Fruit fly (Drosophila melanogaster) whole organism, embryonic: ENCODE results near the gene tbc.

Source experiments
- Atf3 ChIP-seq: fragments of 200-800 bp; sonication (Bioruptor generic); optimal IDR thresholded peaks from 3 replicates; lab custom pipeline; 2016; ENCODE audit warnings: missing biosample characterization, missing genetic modification characterization
- Atf6 ChIP-seq: fragments of 200-800 bp; sonication (Bioruptor generic); IDR thresholded peaks from 2 replicates; pipeline ENCODE4 v1.3.6; 2022; ENCODE audit warnings: missing biosample characterization, missing genetic modification characterization
- B-H2 ChIP-seq: fragments of 200-800 bp; sonication (Bioruptor generic); optimal IDR thresholded peaks from 2 replicates; lab custom pipeline; 2018; ENCODE audit warnings: missing biosample characterization, mild to moderate bottlenecking, missing genetic modification characterization
- Bgb ChIP-seq: fragments of 200-800 bp; sonication (Bioruptor generic); IDR thresholded peaks from 2 replicates; pipeline ENCODE4 v1.3.6; 2022; ENCODE audit warnings: missing biosample characterization, missing genetic modification characterization; ENCODE audit not compliant: partially characterized antibody
- CG12219 ChIP-seq: fragments of 200-800 bp; sonication (Bioruptor generic); optimal IDR thresholded peaks from 3 replicates; lab custom pipeline; 2018; ENCODE audit warnings: missing biosample characterization, mild to moderate bottlenecking, missing genetic modification characterization
- CG13296 ChIP-seq: fragments of 200-800 bp; sonication (Bioruptor generic); optimal IDR thresholded peaks from 3 replicates; lab custom pipeline; 2018; ENCODE audit warnings: missing biosample characterization, mild to moderate bottlenecking, missing genetic modification characterization
- CG13424 ChIP-seq: fragments of 200-800 bp; sonication (Bioruptor generic); optimal IDR thresholded peaks from 2 replicates; lab custom pipeline; 2019; ENCODE audit warnings: missing biosample characterization, mild to moderate bottlenecking, missing genetic modification characterization, moderate library complexity
- CG15269 ChIP-seq: fragments of 200-800 bp; sonication (Bioruptor generic); optimal IDR thresholded peaks from 2 replicates; lab custom pipeline; 2018; ENCODE audit warnings: missing biosample characterization, mild to moderate bottlenecking, missing genetic modification characterization, moderate library complexity
- CG15479 ChIP-seq: fragments of 200-800 bp; sonication (Bioruptor generic); optimal IDR thresholded peaks from 3 replicates; lab custom pipeline; 2019; ENCODE audit warnings: missing biosample characterization, mild to moderate bottlenecking, missing genetic modification characterization, moderate library complexity
- CG18011 ChIP-seq: fragments of 200-800 bp; sonication (Bioruptor generic); optimal IDR thresholded peaks from 2 replicates; lab custom pipeline; 2017; ENCODE audit warnings: missing biosample characterization, missing genetic modification characterization, mild to moderate bottlenecking, moderate library complexity, missing genotype
- CG2129 ChIP-seq: fragments of 200-800 bp; sonication (Bioruptor generic); IDR thresholded peaks from 2 replicates; pipeline ENCODE4 v1.3.6; 2022; ENCODE audit warnings: missing biosample characterization, missing genetic modification characterization; ENCODE audit not compliant: partially characterized antibody
- CG2202 ChIP-seq: fragments of 200-800 bp; sonication (Bioruptor generic); optimal IDR thresholded peaks from 2 replicates; lab custom pipeline; 2018; ENCODE audit warnings: missing biosample characterization, mild to moderate bottlenecking, missing genetic modification characterization
- CG30403 ChIP-seq: fragments of 200-800 bp; sonication (Bioruptor generic); optimal IDR thresholded peaks from 3 replicates; lab custom pipeline; 2016; ENCODE audit warnings: missing biosample characterization, missing genetic modification characterization
- CG31441 ChIP-seq: fragments of 200-800 bp; sonication (Bioruptor generic); IDR thresholded peaks from 2 replicates; pipeline ENCODE4 v1.3.6; 2022; ENCODE audit warnings: missing biosample characterization, missing genetic modification characterization
- CG3281 ChIP-seq: fragments of 200-800 bp; sonication (Bioruptor generic); optimal IDR thresholded peaks from 3 replicates; lab custom pipeline; 2017; ENCODE audit warnings: missing biosample characterization, mild to moderate bottlenecking, missing genetic modification characterization
- CG3838 ChIP-seq: fragments of 200-800 bp; sonication (Bioruptor generic); optimal IDR thresholded peaks from 3 replicates; lab custom pipeline; 2016; ENCODE audit warnings: missing biosample characterization, missing genetic modification characterization
- CG4360 ChIP-seq: fragments of 200-800 bp; sonication (Bioruptor generic); IDR thresholded peaks from 2 replicates; pipeline ENCODE4 v1.3.6; 2022; ENCODE audit warnings: missing biosample characterization, missing genetic modification characterization
- CG4730 ChIP-seq: fragments of 200-800 bp; sonication (Bioruptor generic); IDR thresholded peaks from 2 replicates; pipeline ENCODE4 v1.3.6; 2022; ENCODE audit warnings: missing biosample characterization, missing genetic modification characterization
- CG7745 ChIP-seq: fragments of 200-800 bp; sonication (Bioruptor generic); optimal IDR thresholded peaks from 2 replicates; lab custom pipeline; 2018; ENCODE audit warnings: missing biosample characterization, mild to moderate bottlenecking, missing genetic modification characterization, moderate library complexity
- CG8290 ChIP-seq, 3 experiments: fragments of 200-800 bp; sonication (Bioruptor generic); optimal IDR thresholded peaks; 2 replicates each; lab custom pipeline; 2016 to 2019; ENCODE audit warnings: missing biosample characterization in 3 of 3, missing genetic modification characterization in 3 of 3, mild to moderate bottlenecking in 2 of 3, moderate library complexity in 1 of 3
- Dad ChIP-seq: fragments of 200-800 bp; sonication (Bioruptor generic); optimal IDR thresholded peaks from 3 replicates; lab custom pipeline; 2016; ENCODE audit warnings: missing biosample characterization, missing genetic modification characterization
- Fer1 ChIP-seq: fragments of 200-800 bp; sonication (Bioruptor generic); optimal IDR thresholded peaks from 2 replicates; lab custom pipeline; 2017; ENCODE audit warnings: missing biosample characterization, mild to moderate bottlenecking, missing genetic modification characterization
- HLH4C ChIP-seq: fragments of 200-800 bp; sonication (Bioruptor generic); IDR thresholded peaks from 3 replicates; pipeline ENCODE4 v1.3.6; 2022; ENCODE audit warnings: missing biosample characterization, missing genetic modification characterization; ENCODE audit not compliant: partially characterized antibody
- HmgZ ChIP-seq: fragments of 200-800 bp; sonication (Bioruptor generic); optimal IDR thresholded peaks from 2 replicates; lab custom pipeline; 2018; ENCODE audit warnings: missing biosample characterization, mild to moderate bottlenecking, missing genetic modification characterization
- Lim3 ChIP-seq: fragments of 200-800 bp; sonication (Bioruptor generic); IDR thresholded peaks from 2 replicates; pipeline ENCODE4 v1.3.6; 2022; ENCODE audit warnings: missing biosample characterization, missing genetic modification characterization
- Med ChIP-seq: fragments of 200-800 bp; sonication (Bioruptor generic); peaks from one replicate; lab custom pipeline; 2016; ENCODE audit warnings: missing biosample characterization, missing genetic modification characterization, mild to moderate bottlenecking, inconsistent platforms, moderate library complexity
- Sox100B ChIP-seq: fragments of 200-800 bp; sonication (Bioruptor generic); optimal IDR thresholded peaks from 3 replicates; lab custom pipeline; 2018; ENCODE audit warnings: missing biosample characterization, mild to moderate bottlenecking, missing genetic modification characterization
- ap ChIP-seq: fragments of 200-800 bp; sonication (Bioruptor generic); IDR thresholded peaks from 2 replicates; pipeline ENCODE4 v1.3.6; 2022; ENCODE audit warnings: missing biosample characterization, missing genetic modification characterization
- az2 ChIP-seq: fragments of 200-800 bp; sonication (Bioruptor generic); optimal IDR thresholded peaks from 3 replicates; lab custom pipeline; 2016; ENCODE audit warnings: missing biosample characterization, missing genetic modification characterization
- bab2 ChIP-seq: fragments of 200-800 bp; sonication (Bioruptor generic); optimal IDR thresholded peaks from 2 replicates; lab custom pipeline; 2016; ENCODE audit warnings: missing biosample characterization, missing genetic modification characterization
- crol ChIP-seq: fragments of 200-800 bp; sonication (Bioruptor generic); IDR thresholded peaks from 2 replicates; pipeline ENCODE4 v1.3.6; 2022; ENCODE audit warnings: missing biosample characterization, missing genetic modification characterization
- dmrt11E ChIP-seq: fragments of 200-800 bp; sonication (Bioruptor generic); optimal IDR thresholded peaks from 3 replicates; lab custom pipeline; 2018; ENCODE audit warnings: missing biosample characterization, mild to moderate bottlenecking, missing genetic modification characterization, moderate library complexity
- fd102C ChIP-seq: fragments of 200-800 bp; sonication (Bioruptor generic); optimal IDR thresholded peaks from 2 replicates; lab custom pipeline; 2018; ENCODE audit warnings: missing biosample characterization, mild to moderate bottlenecking, missing genetic modification characterization, moderate library complexity
- gce ChIP-seq: fragments of 200-800 bp; sonication (Bioruptor generic); IDR thresholded peaks from 3 replicates; pipeline ENCODE4 v1.3.6; 2022; ENCODE audit warnings: missing biosample characterization, missing genetic modification characterization
- gcm2 ChIP-seq: fragments of 200-800 bp; sonication (Bioruptor generic); optimal IDR thresholded peaks from 2 replicates; lab custom pipeline; 2016; ENCODE audit warnings: missing biosample characterization, missing genetic modification characterization
- gem ChIP-seq: fragments of 200-800 bp; sonication (Bioruptor generic); optimal IDR thresholded peaks from 2 replicates; lab custom pipeline; 2019; ENCODE audit warnings: missing biosample characterization, mild to moderate bottlenecking, missing genetic modification characterization, moderate library complexity
- gro ChIP-seq: fragments of 200-800 bp; sonication (Bioruptor generic); optimal IDR thresholded peaks from 2 replicates; lab custom pipeline; 2016; ENCODE audit warnings: missing biosample characterization, missing genetic modification characterization
- p53 ChIP-seq: fragments of 200-800 bp; sonication (Bioruptor generic); optimal IDR thresholded peaks from 2 replicates; lab custom pipeline; 2016; ENCODE audit warnings: missing biosample characterization, missing genetic modification characterization
- phol ChIP-seq: fragments of 200-800 bp; sonication (Bioruptor generic); optimal IDR thresholded peaks from 3 replicates; lab custom pipeline; 2018; ENCODE audit warnings: missing biosample characterization, mild to moderate bottlenecking, missing genetic modification characterization, moderate library complexity
- pnt ChIP-seq: fragments of 200-800 bp; sonication (Bioruptor generic); optimal IDR thresholded peaks from 3 replicates; lab custom pipeline; 2016; ENCODE audit warnings: missing biosample characterization, missing genetic modification characterization
- scrt ChIP-seq: fragments of 200-800 bp; sonication (Bioruptor generic); optimal IDR thresholded peaks from 2 replicates; lab custom pipeline; 2018; ENCODE audit warnings: missing biosample characterization, mild to moderate bottlenecking, missing genetic modification characterization, moderate library complexity
- slp2 ChIP-seq: fragments of 200-800 bp; sonication (Bioruptor generic); optimal IDR thresholded peaks from 2 replicates; lab custom pipeline; 2016; ENCODE audit warnings: missing biosample characterization, missing genetic modification characterization
- sob ChIP-seq: fragments of 200-800 bp; sonication (Bioruptor generic); IDR thresholded peaks from 2 replicates; pipeline ENCODE4 v1.3.6; 2022; ENCODE audit warnings: missing biosample characterization, missing genetic modification characterization
- ssp ChIP-seq: fragments of 200-800 bp; sonication (Bioruptor generic); IDR thresholded peaks from 2 replicates; pipeline ENCODE4 v1.3.6; 2022; ENCODE audit warnings: missing biosample characterization, missing genetic modification characterization
- trh ChIP-seq: fragments of 200-800 bp; sonication (Bioruptor generic); optimal IDR thresholded peaks from 2 replicates; lab custom pipeline; 2016; ENCODE audit warnings: missing biosample characterization, missing genetic modification characterization

Gene tbc

dm6 chrX:20510540-20510939 is 61.4 kb downstream of the tbc start, which contains the start of gene RhoGAP19D (continued):
- TF ChIP-seq CG18011 (GFP tag; lab: Kevin White, UChicago) (peak; percentile 19), gem (tag; lab: Kevin White, UChicago) (peak; percentile 0), Med (GFP tag; lab: Kevin White, UChicago) (peak; percentile 95), CG4730 (GFP tag; lab: Robert Waterston, UW) (no peak), Lim3 (GFP tag; lab: Robert Waterston, UW) (no peak), CG30403 (GFP tag; lab: Kevin White, UChicago) (peak; percentile 58), scrt (GFP tag; lab: Kevin White, UChicago) (no peak), CG2129 (GFP tag; lab: Robert Waterston, UW) (peak; percentile 78), Atf6 (GFP tag; lab: Robert Waterston, UW) (no peak), CG13296 (GFP tag; lab: Kevin White, UChicago) (no peak), CG12219 (GFP tag; lab: Kevin White, UChicago) (no peak), CG8290 (GFP tag; optimal IDR thresholded peaks at IDR 0.05; lab: Kevin White, UChicago) (peak; percentile 73), CG8290 (tag; optimal IDR thresholded peaks at IDR 0.05; lab: Kevin White, UChicago) (peak; percentile 74 to 97), CG31441 (GFP tag; lab: Robert Waterston, UW) (no peak), CG15269 (tag; lab: Kevin White, UChicago) (peak; percentile 25), ap (GFP tag; lab: Robert Waterston, UW) (no peak), gro (GFP tag; lab: Kevin White, UChicago) (peak; percentile 71), slp2 (GFP tag; lab: Kevin White, UChicago) (peak; percentile 20), HLH4C (GFP tag; lab: Robert Waterston, UW) (peak; percentile 89), CG4360 (GFP tag; lab: Robert Waterston, UW) (no peak), Fer1 (GFP tag; lab: Kevin White, UChicago) (peak; percentile 57), B-H2 (GFP tag; lab: Kevin White, UChicago) (peak; percentile 66), CG2202 (tag; lab: Kevin White, UChicago) (no peak), az2 (GFP tag; lab: Kevin White, UChicago) (peak; percentile 17), crol (GFP tag; lab: Robert Waterston, UW) (0 out of 2 replicates have a peak, but pooled peaks have one; percentile 10), Bgb (GFP tag; lab: Robert Waterston, UW) (peak; percentile 98), trh (GFP tag; lab: Kevin White, UChicago) (no peak), Atf3 (no peak), CG3281 (GFP tag; lab: Kevin White, UChicago) (no peak), CG7745 (tag; lab: Kevin White, UChicago) (no peak), CG13424 (tag; lab: Kevin White, UChicago) (peak; percentile 13), CG15479 (GFP tag; lab: Kevin White, UChicago) (no peak), phol (tag; lab: Kevin White, UChicago) (peak; percentile 40), Dad (GFP tag; lab: Kevin White, UChicago) (peak; percentile 58), gcm2 (GFP tag; lab: Kevin White, UChicago) (no peak), sob (GFP tag; lab: Robert Waterston, UW) (peak; percentile 87), dmrt11E (peak; percentile 17), bab2 (peak; percentile 42), p53 (peak; percentile 67), CG3838 (no peak), gce (0 out of 3 replicates have a peak, but pooled peaks have one; percentile 29), ssp (GFP tag; lab: Robert Waterston, UW) (peak; percentile 59), Sox100B (GFP tag; lab: Kevin White, UChicago) (no peak), fd102C (no peak), pnt (GFP tag; lab: Kevin White, UChicago) (peak; percentile 28), HmgZ (tag; lab: Kevin White, UChicago) (peak; percentile 78)
- TF ChIP-seq, all 482 proteins: peak for 266
